Worm (Caenorhabditis elegans) whole organism, early embryonic: Measurements from ENCODE around the gene C27D8.4.

ENCODE experiments used
- B0310.2 ChIP-seq: sonication (generic microtip); optimal IDR thresholded peaks from 2 replicates; lab custom pipeline; 2016; ENCODE audit warnings: mild to moderate bottlenecking, missing genetic modification characterization, missing compliant biosample characterization
- F13C5.2 ChIP-seq: sonication (generic microtip); optimal IDR thresholded peaks from 2 replicates; lab custom pipeline; 2017; ENCODE audit warnings: mild to moderate bottlenecking, missing genetic modification characterization, inconsistent platforms, missing compliant biosample characterization
- aly-1 ChIP-seq: sonication (generic microtip); optimal IDR thresholded peaks from 2 replicates; lab custom pipeline; 2016; ENCODE audit warnings: missing genetic modification characterization, missing compliant biosample characterization
- ama-1 ChIP-seq: fragments of 150-350 bp; optimal IDR thresholded peaks from 2 replicates; lab custom pipeline; 2014
- ceh-13 ChIP-seq: fragments of 200-800 bp; sonication (Bioruptor generic); optimal IDR thresholded peaks from 2 replicates; lab custom pipeline; 2018; ENCODE audit warnings: mild to moderate bottlenecking, missing genetic modification characterization, missing compliant biosample characterization
- ceh-36 ChIP-seq: sonication (generic microtip); optimal IDR thresholded peaks from 2 replicates; lab custom pipeline; 2016; ENCODE audit warnings: missing genetic modification characterization, inconsistent platforms, missing compliant biosample characterization
- ets-7 ChIP-seq: sonication (generic microtip); optimal IDR thresholded peaks from 2 replicates; lab custom pipeline; 2016; ENCODE audit warnings: missing genotype, missing genetic modification characterization, missing compliant biosample characterization
- flt-1 ChIP-seq: fragments of 200-800 bp; sonication (Bioruptor generic); IDR thresholded peaks from 2 replicates; pipeline ENCODE4 v1.3.6; 2022; ENCODE audit warnings: missing genetic modification characterization, missing compliant biosample characterization
- hmbx-1 ChIP-seq: sonication (generic microtip); optimal IDR thresholded peaks from 2 replicates; lab custom pipeline; 2016; ENCODE audit warnings: mild to moderate bottlenecking, missing genetic modification characterization, missing compliant biosample characterization
- hmg-4 ChIP-seq: fragments of 200-800 bp; sonication (Bioruptor generic); optimal IDR thresholded peaks from 2 replicates; lab custom pipeline; 2018; ENCODE audit warnings: mild to moderate bottlenecking, missing genetic modification characterization, missing compliant biosample characterization
- hnd-1 ChIP-seq: sonication (generic microtip); optimal IDR thresholded peaks from 2 replicates; lab custom pipeline; 2016; ENCODE audit warnings: missing genetic modification characterization, missing compliant biosample characterization
- pes-1 ChIP-seq: fragments of 200-800 bp; sonication (Bioruptor generic); IDR thresholded peaks from 2 replicates; pipeline ENCODE4 v1.3.6; 2022; ENCODE audit warnings: missing genetic modification reagents, missing genetic modification characterization, missing compliant biosample characterization
- scrt-1 ChIP-seq: fragments of 200-800 bp; sonication (Bioruptor generic); IDR thresholded peaks from 2 replicates; pipeline ENCODE4 v1.3.6; 2022; ENCODE audit warnings: missing genetic modification characterization, missing compliant biosample characterization
- sea-1 ChIP-seq: fragments of 200-800 bp; sonication (Bioruptor generic); conservative IDR thresholded peaks from 2 replicates; pipeline ENCODE4 v1.3.6; 2022; ENCODE audit warnings: missing genetic modification characterization, missing compliant biosample characterization
- tbx-11 ChIP-seq: fragments of 200-800 bp; sonication (Bioruptor generic); IDR thresholded peaks from 2 replicates; pipeline ENCODE4 v1.3.6; 2022; ENCODE audit warnings: missing genetic modification characterization, missing compliant biosample characterization
- tbx-37 ChIP-seq: fragments of 200-800 bp; sonication (Bioruptor generic); conservative IDR thresholded peaks from 2 replicates; pipeline ENCODE4 v1.3.6; 2022; ENCODE audit warnings: missing genetic modification reagents, missing genetic modification characterization, missing compliant biosample characterization
- tra-4 ChIP-seq: sonication (generic microtip); optimal IDR thresholded peaks from 2 replicates; lab custom pipeline; 2017; ENCODE audit warnings: missing genetic modification characterization, missing compliant biosample characterization

C27D8.4 gene

ce11 chrIV:12754170-12754569 is 50.3 kb downstream of the C27D8.4 start:
- TF ChIP-seq ceh-36 (tag; lab: Kevin White, UChicago) (no peak), aly-1 (tag; lab: Kevin White, UChicago) (no peak), scrt-1 (no peak), ama-1 (lab: Kevin White, UChicago) (no peak), F13C5.2 (tag; lab: Kevin White, UChicago) (no peak), tra-4 (tag; lab: Kevin White, UChicago) (no peak), hmbx-1 (tag; lab: Kevin White, UChicago) (no peak), ceh-13 (no peak), hmg-4 (GFP tag; lab: Kevin White, UChicago) (no peak), tbx-11 (GFP tag; lab: Robert Waterston, UW) (no peak), B0310.2 (tag; lab: Kevin White, UChicago) (no peak), pes-1 (GFP tag; lab: Robert Waterston, UW) (no peak), ets-7 (tag; lab: Kevin White, UChicago) (no peak), hnd-1 (tag; lab: Kevin White, UChicago) (no peak), tbx-37 (GFP tag; lab: Robert Waterston, UW) (no peak)

ce11 chrIV:12755641-12756040 is 51.7 kb downstream of the C27D8.4 start:
- TF ChIP-seq pes-1 (GFP tag; lab: Robert Waterston, UW) (no peak), hmbx-1 (tag; lab: Kevin White, UChicago) (no peak), ceh-13 (no peak), hnd-1 (tag; lab: Kevin White, UChicago) (no peak), ama-1 (lab: Kevin White, UChicago) (no peak), ets-7 (tag; lab: Kevin White, UChicago) (no peak), ceh-36 (tag; lab: Kevin White, UChicago) (no peak), tbx-37 (GFP tag; lab: Robert Waterston, UW) (no peak), B0310.2 (tag; lab: Kevin White, UChicago) (no peak), aly-1 (tag; lab: Kevin White, UChicago) (no peak), flt-1 (GFP tag; lab: Robert Waterston, UW) (no peak), tra-4 (tag; lab: Kevin White, UChicago) (no peak), sea-1 (GFP tag; lab: Robert Waterston, UW) (no peak), hmg-4 (GFP tag; lab: Kevin White, UChicago) (no peak), F13C5.2 (tag; lab: Kevin White, UChicago) (no peak), tbx-11 (GFP tag; lab: Robert Waterston, UW) (no peak), scrt-1 (no peak)
